Fruit fly (Drosophila melanogaster): Measurements from ENCODE around the gene CG4116.

DNA sequence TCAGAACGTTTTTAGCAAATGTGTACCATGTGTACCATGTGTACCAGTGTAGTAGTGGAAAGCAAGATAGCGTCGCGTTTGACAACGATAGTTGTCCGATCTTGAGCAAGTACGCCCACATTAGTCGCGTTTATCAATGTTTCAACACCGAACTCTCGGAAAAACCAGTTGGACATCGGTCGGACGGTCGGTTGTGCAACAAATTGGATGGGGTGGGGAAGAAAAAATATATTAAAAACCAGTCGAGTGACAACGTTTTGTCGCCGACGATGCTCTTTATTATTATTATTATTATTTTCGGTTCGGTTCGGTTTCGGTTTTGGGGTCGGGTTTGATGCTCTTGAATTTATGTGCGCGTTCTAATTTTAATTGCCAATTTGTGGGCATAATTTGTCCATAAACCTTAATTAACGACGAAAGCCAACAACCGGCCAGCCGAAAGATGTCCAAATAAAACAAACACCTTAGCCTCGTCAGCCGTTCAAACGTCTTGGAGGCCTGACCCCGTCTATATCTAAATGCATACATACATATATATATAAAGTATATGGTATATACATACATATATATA is 24.5 kb downstream of the CG4116 start:
- TF ChIP-seq Hr96 (GFP tag; optimal IDR thresholded peaks at IDR 0.05) (no peak), kay (GFP tag; ENCODE audit: borderline replicate concordance) (no peak)
